Fruit fly (Drosophila melanogaster): Measurements from ENCODE around the gene Ptpmeg.
A peak's percentile ranks its signal among the peaks of the same experiment; 100 is the strongest.

The Ptpmeg gene

DNA sequence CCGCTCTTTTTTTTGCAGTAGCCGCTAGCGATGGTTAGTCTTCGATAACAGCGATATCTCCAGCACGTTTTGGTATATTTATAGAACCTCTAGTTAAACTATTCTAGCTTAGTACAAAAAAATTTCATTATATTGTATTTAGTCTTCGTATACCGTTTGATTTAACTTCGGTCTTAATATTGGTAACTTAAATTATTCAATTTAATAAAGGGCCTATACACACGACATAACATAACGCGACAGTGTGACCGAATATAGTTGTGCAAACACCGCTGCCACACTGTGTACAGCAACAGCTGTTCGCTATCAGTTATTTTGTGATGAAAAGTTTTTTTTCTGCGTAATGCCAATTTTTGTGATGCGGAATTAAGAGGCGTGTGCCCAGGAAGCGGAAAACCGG lies 33.3 kb downstream of the Ptpmeg start, which contains the start of the genes Cdc5 and CG1233 (continued):
- no peak for TF ChIP-seq CG12071 (GFP tag; optimal IDR thresholded peaks at IDR 0.05)
- TF ChIP-seq Oaz (GFP tag; IDR thresholded peaks at IDR 0.05) = no peak
- TF ChIP-seq Sry-β (GFP tag; optimal IDR thresholded peaks at IDR 0.05) = no peak
- no peak for TF ChIP-seq prd (optimal IDR thresholded peaks at IDR 0.05)
- TF ChIP-seq prd (GFP tag; IDR thresholded peaks at IDR 0.05) = peak; percentile 31; the same call in 1 of the 3 replicates
- no peak for TF ChIP-seq Fer2 (tag; optimal IDR thresholded peaks at IDR 0.05)
- TF ChIP-seq CG11398 (GFP tag; optimal IDR thresholded peaks at IDR 0.05) = no peak
- TF ChIP-seq Vsx1 (GFP tag; optimal IDR thresholded peaks at IDR 0.05) = no peak
- TF ChIP-seq Side (GFP tag; optimal IDR thresholded peaks at IDR 0.05) = no peak
- TF ChIP-seq maf-S (GFP tag; optimal IDR thresholded peaks at IDR 0.05) = peak; percentile 8
- peak; percentile 75 for TF ChIP-seq CG13287 (GFP tag; IDR thresholded peaks at IDR 0.05; ENCODE audit: partially characterized antibody)
- peak; percentile 87 for TF ChIP-seq sens (GFP tag)
- peak; percentile 79 for TF ChIP-seq Ets65A (GFP tag)
- no peak for TF ChIP-seq Sox100B (GFP tag; optimal IDR thresholded peaks at IDR 0.05)
- TF ChIP-seq CG12769 (tag; optimal IDR thresholded peaks at IDR 0.05) = no peak
- no peak for TF ChIP-seq CG11560 (tag; IDR thresholded peaks at IDR 0.05)
- peak; percentile 35 for TF ChIP-seq CHES-1-like (GFP tag; optimal IDR thresholded peaks at IDR 0.05)
- TF ChIP-seq CG11723 (GFP tag; optimal IDR thresholded peaks at IDR 0.05) = no peak
- no peak for TF ChIP-seq al (GFP tag; IDR thresholded peaks at IDR 0.05)
- TF ChIP-seq pan (optimal IDR thresholded peaks at IDR 0.05) = no peak
- TF ChIP-seq pan (GFP tag; optimal IDR thresholded peaks at IDR 0.05 in 1 of 2, IDR thresholded peaks at IDR 0.05 in 1 of 2) = peak in 1 of 2 experiments; percentile 6
- no peak for TF ChIP-seq Usf (GFP tag; optimal IDR thresholded peaks at IDR 0.05)
- TF ChIP-seq danr (GFP tag; IDR thresholded peaks at IDR 0.05) = no peak
- TF ChIP-seq pros (GFP tag; optimal IDR thresholded peaks at IDR 0.05) = no peak
- peak; percentile 84 for TF ChIP-seq CG14710 (tag; optimal IDR thresholded peaks at IDR 0.05)
- no peak for TF ChIP-seq CG11247 (GFP tag; IDR thresholded peaks at IDR 0.05)
- no peak for TF ChIP-seq emc (GFP tag; optimal IDR thresholded peaks at IDR 0.05)
- peak; percentile 78 for TF ChIP-seq ci (GFP tag; IDR thresholded peaks at IDR 0.05)
- TF ChIP-seq Ravus (GFP tag; IDR thresholded peaks at IDR 0.05) = no peak
- TF ChIP-seq CG30403 (GFP tag; optimal IDR thresholded peaks at IDR 0.05) = no peak
- TF ChIP-seq crol (GFP tag; IDR thresholded peaks at IDR 0.05) = no peak
- no peak for TF ChIP-seq Hr39 (optimal IDR thresholded peaks at IDR 0.05)
- peak; percentile 55 for TF ChIP-seq CG3838 (GFP tag; optimal IDR thresholded peaks at IDR 0.05)
- peak; percentile 75 for TF ChIP-seq CG12659 (GFP tag; optimal IDR thresholded peaks at IDR 0.05)
- no peak for TF ChIP-seq hb (GFP tag; IDR thresholded peaks at IDR 0.05; ENCODE audit: partially characterized antibody)
- TF ChIP-seq CG9437 (GFP tag; optimal IDR thresholded peaks at IDR 0.05) = peak; percentile 21
- TF ChIP-seq vvl (GFP tag; IDR thresholded peaks at IDR 0.05) = peak; percentile 69
- peak; percentile 59; the same call in 1 of the 2 replicates for TF ChIP-seq Xrp1 (GFP tag; IDR thresholded peaks at IDR 0.05)
- TF ChIP-seq H2.0 (GFP tag; IDR thresholded peaks at IDR 0.05) = no peak
- no peak for TF ChIP-seq gsb-n (tag; optimal IDR thresholded peaks at IDR 0.05)
- TF ChIP-seq Dad (GFP tag; optimal IDR thresholded peaks at IDR 0.05) = peak; percentile 3
- TF ChIP-seq run (tag; optimal IDR thresholded peaks at IDR 0.05) = no peak
- TF ChIP-seq Ada2b (GFP tag; IDR thresholded peaks at IDR 0.05) = no peak; the same call in 1 of the 2 replicates
- no peak for TF ChIP-seq CG6854 (GFP tag; optimal IDR thresholded peaks at IDR 0.05)
- no peak for TF ChIP-seq Dip2 (GFP tag; IDR thresholded peaks at IDR 0.05)
- TF ChIP-seq ap (GFP tag; IDR thresholded peaks at IDR 0.05) = no peak
- TF ChIP-seq jumu (GFP tag; optimal IDR thresholded peaks at IDR 0.05) = peak; percentile 0
- no peak for TF ChIP-seq CG1647 (GFP tag; optimal IDR thresholded peaks at IDR 0.05)
- no peak for TF ChIP-seq jing (GFP tag; optimal IDR thresholded peaks at IDR 0.05)
- TF ChIP-seq CG2678 (tag; optimal IDR thresholded peaks at IDR 0.05) = no peak
- TF ChIP-seq caup (GFP tag; optimal IDR thresholded peaks at IDR 0.05; ENCODE audit: severe bottlenecking) = no peak
- TF ChIP-seq CG16779 (GFP tag; IDR thresholded peaks at IDR 0.05) = no peak
- TF ChIP-seq sob (GFP tag; IDR thresholded peaks at IDR 0.05) = peak; percentile 75

Measured in whole organism, embryonic.